Worm (Caenorhabditis elegans) whole organism, L4 larva: ENCODE measurements around the gene Y54G2A.28.

Source experiments
- ama-1 ChIP-seq: fragments of 150-350 bp; optimal IDR thresholded peaks from 2 replicates; lab custom pipeline; 2014; ENCODE audit warnings: inconsistent platforms, mixed read lengths
- nhr-28 ChIP-seq: fragments of 150-350 bp; optimal IDR thresholded peaks from 2 replicates; lab custom pipeline; 2014; ENCODE audit warnings: missing biosample characterization, missing genetic modification characterization

- TF ChIP-seq nhr-28 (tag; lab: Kevin White, UChicago), result no peak
- TF ChIP-seq ama-1 (lab: Kevin White, UChicago), result no peak
Observed at ce11 chrIV:2986720-2987119, 25.5 kb downstream of the Y54G2A.28 start.
